Fruit fly (Drosophila melanogaster): ENCODE measurements around the gene bowl.

The bowl gene

dm6 chr2L:3789290-3790067, 18.0 kb downstream of the bowl start:
- TF ChIP-seq noc (tag; optimal IDR thresholded peaks at IDR 0.05), result peak; percentile 21

- TF ChIP-seq noc (tag; optimal IDR thresholded peaks at IDR 0.05), result no peak
Measured at dm6 chr2L:3791629-3792028, 20.1 kb downstream of the bowl start.

dm6 chr2L:3802818-3803456, 31.4 kb downstream of the bowl start:
- peak; percentile 91 for TF ChIP-seq noc (tag; optimal IDR thresholded peaks at IDR 0.05)

- no peak for TF ChIP-seq noc (tag; optimal IDR thresholded peaks at IDR 0.05)
Measured at dm6 chr2L:3803466-3804143, 32.1 kb downstream of the bowl start, which contains the start of gene Reph. Gene Reph (plus strand): TSS chr2L:3803545.

dm6 chr2L:3804641-3805273, 33.3 kb downstream of the bowl start:
- peak; percentile 76 for TF ChIP-seq noc (tag; optimal IDR thresholded peaks at IDR 0.05)

- TF ChIP-seq noc (tag; optimal IDR thresholded peaks at IDR 0.05), result no peak
Measured at dm6 chr2L:3805274-3806196, 34.0 kb downstream of the bowl start.

dm6 chr2L:3806197-3807030, 34.9 kb downstream of the bowl start:
- no peak for TF ChIP-seq noc (tag; optimal IDR thresholded peaks at IDR 0.05)

- TF ChIP-seq noc (tag; optimal IDR thresholded peaks at IDR 0.05), result no peak
Measured at dm6 chr2L:3813255-3813875, 41.9 kb downstream of the bowl start, which contains the start of gene CG3407. Gene CG3407 (minus strand): TSS chr2L:3813410.

- no peak for TF ChIP-seq noc (tag; optimal IDR thresholded peaks at IDR 0.05)
Measured at dm6 chr2L:3814163-3814562, 42.7 kb downstream of the bowl start.

dm6 chr2L:3818903-3819302, 47.4 kb downstream of the bowl start:
- TF ChIP-seq noc (tag; optimal IDR thresholded peaks at IDR 0.05), result no peak

dm6 chr2L:3822462-3823065, 51.1 kb downstream of the bowl start:
- TF ChIP-seq noc (tag; optimal IDR thresholded peaks at IDR 0.05), result no peak

- no peak for TF ChIP-seq noc (tag; optimal IDR thresholded peaks at IDR 0.05)
Measured at dm6 chr2L:3823835-3824234, 52.3 kb downstream of the bowl start.

dm6 chr2L:3825413-3825812, 53.9 kb downstream of the bowl start, which contains the start of gene slp1:
Gene slp1 (plus strand): TSS chr2L:3825675.
- TF ChIP-seq noc (tag; optimal IDR thresholded peaks at IDR 0.05), result no peak

Data from whole organism, larva.